Worm (Caenorhabditis elegans) whole organism, dauer: Measurements from ENCODE around the gene srw-42.
"Not testable (repeated sequence)": the region's sequence is repeated elsewhere in the genome, so short reads cannot be mapped to it uniquely, and the experiment has no call there.

Experiments
- unc-62 ChIP-seq: sonication (generic microtip); optimal IDR thresholded peaks from 2 replicates; lab custom pipeline; 2017; ENCODE audit warnings: missing biosample characterization, missing genetic modification reagents, missing genetic modification characterization

The srw-42 gene

ce11 chrV:16649200-16649599, 44.4 kb downstream of the srw-42 start, which contains the start of gene W06G6.11:
Gene W06G6.11 (minus strand): TSS chrV:16649300.
- not testable (repeated sequence) for TF ChIP-seq unc-62 (GFP tag; lab: Kevin White, UChicago)

- TF ChIP-seq unc-62 (GFP tag; lab: Kevin White, UChicago): no peak
These were observed 45.2 kb downstream of the srw-42 start, which contains the start of gene W06G6.20 for ce11 chrV:16648317-16649018. Gene W06G6.20 (minus strand): TSS chrV:16648367.

ce11 chrV:16647093-16647492, 46.5 kb downstream of the srw-42 start, which contains the start of gene W06G6.10:
Gene W06G6.10 (minus strand): TSS chrV:16647193.
- TF ChIP-seq unc-62 (GFP tag; lab: Kevin White, UChicago): no peak

- TF ChIP-seq unc-62 (GFP tag; lab: Kevin White, UChicago): no peak
These were observed 47.3 kb downstream of the srw-42 start, which contains the start of gene W06G6.9 for ce11 chrV:16646372-16646771. Gene W06G6.9 (minus strand): TSS chrV:16646472.

- no peak for TF ChIP-seq unc-62 (GFP tag; lab: Kevin White, UChicago)
These were observed 48.3 kb downstream of the srw-42 start, which contains the start of gene W06G6.17 for ce11 chrV:16645201-16645940. Gene W06G6.17 (minus strand): TSS chrV:16645251.

- TF ChIP-seq unc-62 (GFP tag; lab: Kevin White, UChicago): no peak
These were observed 50.1 kb downstream of the srw-42 start, which contains the start of gene srw-77 for ce11 chrV:16643558-16643957. Gene srw-77 (minus strand): TSS chrV:16643658.
